Worm (Caenorhabditis elegans) whole organism, mixed stage, embryonic: ENCODE measurements around the gene F52D2.12.

ENCODE experiments used
- ham-2 ChIP-seq: fragments of 200-800 bp; sonication (Bioruptor generic); optimal IDR thresholded peaks from 2 replicates; lab custom pipeline; 2018; ENCODE audit warnings: mild to moderate bottlenecking, missing genetic modification characterization, missing compliant biosample characterization
- nhr-2 ChIP-seq: fragments of 150-350 bp; optimal IDR thresholded peaks from 2 replicates; lab custom pipeline; 2014; ENCODE audit warnings: missing biosample characterization, missing genetic modification characterization
- pha-4 ChIP-seq: fragments of 150-350 bp; optimal IDR thresholded peaks from 2 replicates; lab custom pipeline; 2018; ENCODE audit warnings: missing biosample characterization, missing genetic modification reagents, missing genetic modification characterization

DNA sequence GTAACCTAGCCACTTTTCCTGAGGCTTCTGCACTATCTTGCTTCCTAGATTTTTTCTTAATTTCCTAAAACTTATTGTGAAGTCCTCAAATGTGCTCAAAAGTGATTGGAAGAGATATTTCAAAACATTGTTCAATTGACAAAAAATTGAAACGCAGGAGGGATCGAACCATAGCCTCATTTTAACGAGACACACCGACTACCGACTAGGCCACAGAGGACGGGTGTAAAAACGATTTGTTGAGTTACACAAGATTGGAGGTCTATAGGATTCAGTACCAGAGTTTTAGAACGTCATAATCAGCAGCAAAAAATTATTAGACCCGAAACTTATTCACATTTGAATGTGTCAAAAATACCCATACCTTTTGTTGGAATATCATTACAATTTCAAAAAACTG, 38.6 kb upstream of the F52D2.12 start:
- TF ChIP-seq pha-4 (tag; lab: Kevin White, UChicago) (no peak), ham-2 (no peak), nhr-2 (no peak)
